Worm (Caenorhabditis elegans) whole organism, midembryonic: ENCODE measurements around the gene strd-1.

Experiments
- T22C8.4 ChIP-seq: fragments of 200-800 bp; sonication (Bioruptor generic); IDR thresholded peaks from 2 replicates; pipeline ENCODE4 v1.3.6; 2022; ENCODE audit warnings: missing genetic modification characterization, missing compliant biosample characterization
- cog-1 ChIP-seq: sonication (generic microtip); optimal IDR thresholded peaks from 2 replicates; lab custom pipeline; 2016; ENCODE audit warnings: missing genetic modification characterization, missing compliant biosample characterization
- flt-1 ChIP-seq: fragments of 200-800 bp; sonication (Bioruptor generic); IDR thresholded peaks from 2 replicates; pipeline ENCODE4 v1.3.6; 2022; ENCODE audit warnings: missing genetic modification characterization, missing compliant biosample characterization
- klf-2 ChIP-seq: fragments of 200-800 bp; sonication (Bioruptor generic); conservative IDR thresholded peaks from 2 replicates; pipeline ENCODE4 v1.3.6; 2022; ENCODE audit warnings: missing genetic modification reagents, missing genetic modification characterization, missing compliant biosample characterization
- med-1 ChIP-seq: sonication (generic microtip); optimal IDR thresholded peaks from 2 replicates; lab custom pipeline; 2017; ENCODE audit warnings: missing genetic modification characterization, mild to moderate bottlenecking, missing compliant biosample characterization, antibody characterized with exemption, missing genetic modification reagents; ENCODE audit not compliant: insufficient read depth
- ref-1 ChIP-seq: fragments of 200-800 bp; sonication (Bioruptor generic); conservative IDR thresholded peaks from 2 replicates; pipeline ENCODE4 v1.3.6; 2022; ENCODE audit warnings: missing genetic modification reagents, missing genetic modification characterization, missing compliant biosample characterization
- tab-1 ChIP-seq: fragments of 200-800 bp; sonication (Bioruptor generic); IDR thresholded peaks from 2 replicates; pipeline ENCODE4 v1.3.6; 2022; ENCODE audit warnings: missing genetic modification characterization, missing compliant biosample characterization
- ztf-23 ChIP-seq: fragments of 200-800 bp; sonication (Bioruptor generic); IDR thresholded peaks from 2 replicates; pipeline ENCODE4 v1.3.6; 2022; ENCODE audit warnings: missing genetic modification reagents, missing genetic modification characterization, missing compliant biosample characterization
- ztf-29 ChIP-seq: fragments of 200-800 bp; sonication (Bioruptor generic); IDR thresholded peaks from 2 replicates; pipeline ENCODE4 v1.3.6; 2022; ENCODE audit warnings: missing genetic modification reagents, missing genetic modification characterization, missing compliant biosample characterization

strd-1 gene

ce11 chrIII:10983153-10983552 lies 35.9 kb downstream of the strd-1 start, which contains the start of gene col-92:
col-92 (minus strand) TSS chrIII:10983253.
- TF ChIP-seq flt-1 (GFP tag; lab: Robert Waterston, UW): no peak
- TF ChIP-seq ref-1 (GFP tag; lab: Robert Waterston, UW): no peak

ce11 chrIII:10985559-10986036 lies 38.3 kb downstream of the strd-1 start, which contains the start of gene col-93:
col-93 (minus strand) TSS chrIII:10985609.
- no peak for TF ChIP-seq T22C8.4
- no peak for TF ChIP-seq flt-1 (GFP tag; lab: Robert Waterston, UW)
- no peak for TF ChIP-seq tab-1 (GFP tag; lab: Robert Waterston, UW)
- no peak for TF ChIP-seq med-1 (GFP tag; lab: Kevin White, UChicago)
- TF ChIP-seq klf-2 (GFP tag; lab: Robert Waterston, UW): no peak
- TF ChIP-seq ztf-29 (GFP tag; lab: Robert Waterston, UW): no peak

DNA sequence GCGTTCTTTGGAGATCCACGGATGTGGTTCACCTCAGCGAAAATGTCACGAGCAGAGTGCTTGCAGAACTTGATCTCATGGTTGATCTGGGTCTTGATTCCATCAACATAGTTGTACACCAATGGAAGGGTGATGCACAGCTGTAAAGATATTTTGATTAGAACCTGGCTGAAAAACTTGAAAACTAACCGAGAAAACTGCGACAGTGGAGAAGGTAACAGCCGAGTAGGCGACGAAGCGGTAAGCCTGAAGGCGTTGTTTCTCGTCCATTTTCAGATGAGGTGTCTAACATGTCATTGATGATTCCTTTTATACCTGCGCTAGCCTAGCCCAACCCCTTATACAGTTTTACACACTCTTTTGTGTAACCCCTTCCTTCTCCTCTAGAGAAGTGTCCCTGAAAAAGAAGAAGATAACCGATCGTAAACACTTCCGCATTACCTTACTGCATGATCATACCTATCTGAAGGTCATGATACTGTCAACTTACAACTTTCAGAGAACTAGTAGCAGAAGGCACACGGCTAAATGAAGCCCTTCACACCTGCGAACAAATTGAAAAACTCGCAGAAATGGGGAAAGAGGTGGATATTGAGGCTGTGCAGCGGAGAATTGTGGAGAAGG lies 40.4 kb downstream of the strd-1 start, which contains the start of gene col-94:
TSS of gene col-94 (minus strand) at position 313 of the 624 bp plus-strand sequence.
- TF ChIP-seq klf-2 (GFP tag; lab: Robert Waterston, UW) (no peak), flt-1 (GFP tag; lab: Robert Waterston, UW) (no peak), ztf-23 (GFP tag; lab: Robert Waterston, UW) (no peak), med-1 (GFP tag; lab: Kevin White, UChicago) (no peak), ref-1 (GFP tag; lab: Robert Waterston, UW) (no peak), ztf-29 (GFP tag; lab: Robert Waterston, UW) (no peak), tab-1 (GFP tag; lab: Robert Waterston, UW) (no peak), T22C8.4 (no peak), cog-1 (no peak)

- TF ChIP-seq ref-1 (GFP tag; lab: Robert Waterston, UW) (peak; percentile 91), tab-1 (GFP tag; lab: Robert Waterston, UW) (peak; percentile 94), flt-1 (GFP tag; lab: Robert Waterston, UW) (peak; percentile 96), ztf-29 (GFP tag; lab: Robert Waterston, UW) (peak; percentile 93), cog-1 (peak; percentile 96), T22C8.4 (peak; percentile 92), klf-2 (GFP tag; lab: Robert Waterston, UW) (peak; percentile 96), ztf-23 (GFP tag; lab: Robert Waterston, UW) (peak; percentile 97), med-1 (GFP tag; lab: Kevin White, UChicago) (peak; percentile 66)
These were observed 42.3 kb downstream of the strd-1 start for ce11 chrIII:10989491-10990032.

- TF ChIP-seq ref-1 (GFP tag; lab: Robert Waterston, UW) (no peak), klf-2 (GFP tag; lab: Robert Waterston, UW) (no peak), med-1 (GFP tag; lab: Kevin White, UChicago) (no peak), T22C8.4 (no peak), ztf-29 (GFP tag; lab: Robert Waterston, UW) (no peak), ztf-23 (GFP tag; lab: Robert Waterston, UW) (no peak), flt-1 (GFP tag; lab: Robert Waterston, UW) (no peak)
These were observed 46.8 kb downstream of the strd-1 start for ce11 chrIII:10994085-10994484.

- TF ChIP-seq med-1 (GFP tag; lab: Kevin White, UChicago): no peak
These were observed 47.9 kb downstream of the strd-1 start, which contains the start of gene dmsr-5 for ce11 chrIII:10995156-10995555. dmsr-5 (minus strand) TSS chrIII:10995256.
